Worm (Caenorhabditis elegans): Measurements from ENCODE around the gene C07A12.18.

ce11 chrX:4502039-4502438, 47.7 kb downstream of the C07A12.18 start:
- no peak for TF ChIP-seq ztf-23 (GFP tag; IDR thresholded peaks at IDR 0.05)
- TF ChIP-seq ref-1 (GFP tag; conservative IDR thresholded peaks at IDR 0.05), result no peak
- TF ChIP-seq med-1 (GFP tag; optimal IDR thresholded peaks at IDR 0.05; ENCODE audit: insufficient read depth), result no peak
- no peak for TF ChIP-seq klf-2 (GFP tag; conservative IDR thresholded peaks at IDR 0.05)

Data from whole organism, midembryonic.